Fruit fly (Drosophila melanogaster) whole organism: ENCODE measurements around the gene CG10559.

ENCODE experiments used
- CG8478 ChIP-seq: fragments of >200 bp; optimal IDR thresholded peaks from 2 replicates; lab custom pipeline; 2018; ENCODE audit warnings: inconsistent platforms
- Dll ChIP-seq: fragments of >200 bp; optimal IDR thresholded peaks from 2 replicates; lab custom pipeline; 2017
- EcR ChIP-seq, 2 experiments: fragments of >200 bp; optimal IDR thresholded peaks; 2 replicates each; lab custom pipeline; 2017; ENCODE audit warnings: missing biosample characterization in 2 of 2, missing genetic modification characterization in 2 of 2, missing genetic modification reagents in 2 of 2
- pan ChIP-seq: fragments of >200 bp; optimal IDR thresholded peaks from 2 replicates; lab custom pipeline; 2017
- psq ChIP-seq: fragments of >200 bp; optimal IDR thresholded peaks from 2 replicates; lab custom pipeline; 2017

DNA sequence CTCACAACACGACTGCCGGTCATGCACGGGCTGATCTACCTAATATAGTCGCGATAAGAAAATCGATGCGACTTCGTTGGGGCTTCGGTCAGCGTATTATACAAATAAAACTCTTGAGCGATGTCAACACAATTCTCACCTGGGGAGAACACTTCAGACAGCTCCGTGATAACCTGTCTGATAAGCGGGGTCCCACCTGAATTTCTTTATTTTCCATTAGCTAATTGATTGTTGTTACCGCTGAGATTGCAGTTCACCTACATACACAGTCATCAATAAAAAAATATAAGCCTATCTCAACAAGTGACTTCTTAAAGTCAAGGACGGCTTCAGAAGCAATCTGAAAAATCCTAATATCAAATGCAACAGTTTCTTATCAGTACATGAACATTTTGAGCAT is 31.0 kb upstream of the CG10559 start, which contains the start of gene tobi:
- TF ChIP-seq EcR (GFP tag; optimal IDR thresholded peaks at IDR 0.05; lab: Kevin White, UChicago): no peak
- no peak for TF ChIP-seq psq (lab: Kevin White, UChicago)
- no peak for TF ChIP-seq CG8478
- no peak for TF ChIP-seq Dll (lab: Kevin White, UChicago)
- no peak for TF ChIP-seq pan
